Fruit fly (Drosophila melanogaster): Measurements from ENCODE around the gene CanB.

The CanB gene

DNA sequence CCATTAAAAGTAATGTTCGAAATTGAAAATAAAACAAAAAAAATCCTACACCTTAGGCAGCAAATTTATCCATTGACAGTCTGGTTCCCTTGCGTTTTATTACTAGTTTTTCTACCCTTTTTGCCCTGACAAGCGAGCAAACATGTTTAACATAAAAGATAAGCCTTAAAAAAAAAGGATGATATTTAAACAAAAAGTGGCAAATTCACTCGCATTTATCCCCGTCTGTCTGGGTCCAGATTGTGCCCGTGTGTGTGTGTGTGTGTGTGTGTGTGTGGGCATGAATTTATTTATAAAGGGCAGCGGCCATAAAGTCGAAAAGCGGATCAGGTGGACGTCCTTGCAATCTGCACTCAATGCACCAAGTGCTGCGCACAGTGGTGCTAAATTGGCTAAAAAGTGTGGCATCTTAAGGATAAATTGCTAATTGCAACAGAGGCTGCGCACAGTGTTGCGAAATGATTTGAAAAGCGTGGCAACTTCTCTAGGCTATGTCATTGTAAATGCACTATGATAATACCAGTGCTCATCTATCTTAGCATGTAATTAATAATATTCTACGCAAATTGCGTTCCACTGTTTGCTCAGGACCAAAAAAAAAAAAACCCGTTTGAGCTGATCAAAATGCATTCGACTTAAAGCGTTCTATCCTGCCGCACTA is 31.5 kb upstream of the CanB start (continued):
- TF ChIP-seq ss (GFP tag; optimal IDR thresholded peaks at IDR 0.05), result peak; percentile 45 to 71
- TF ChIP-seq CG32006 (GFP tag; optimal IDR thresholded peaks at IDR 0.05), result no peak
- TF ChIP-seq CG6163 (GFP tag; IDR thresholded peaks at IDR 0.05), result 0 out of 3 replicates have a peak, but pooled peaks have one; percentile 67
- no peak for TF ChIP-seq dac (GFP tag; optimal IDR thresholded peaks at IDR 0.05)
- peak; percentile 48 for TF ChIP-seq CG10631 (GFP tag; optimal IDR thresholded peaks at IDR 0.05)
- peak; percentile 12 for TF ChIP-seq net (GFP tag; optimal IDR thresholded peaks at IDR 0.05)
- TF ChIP-seq vri (GFP tag; optimal IDR thresholded peaks at IDR 0.05), result no peak
- TF ChIP-seq CG6808 (GFP tag; optimal IDR thresholded peaks at IDR 0.05), result peak; percentile 66
- TF ChIP-seq svp (GFP tag), result no peak
- TF ChIP-seq Lpt (GFP tag; optimal IDR thresholded peaks at IDR 0.05), result no peak
- peak; percentile 53 for TF ChIP-seq CG6792 (GFP tag; optimal IDR thresholded peaks at IDR 0.05)
- peak; percentile 9 for TF ChIP-seq CG31627 (GFP tag; optimal IDR thresholded peaks at IDR 0.05)
- TF ChIP-seq dsx (GFP tag; optimal IDR thresholded peaks at IDR 0.05; ENCODE audit: poor library complexity, severe bottlenecking), result peak; percentile 3

DNA sequence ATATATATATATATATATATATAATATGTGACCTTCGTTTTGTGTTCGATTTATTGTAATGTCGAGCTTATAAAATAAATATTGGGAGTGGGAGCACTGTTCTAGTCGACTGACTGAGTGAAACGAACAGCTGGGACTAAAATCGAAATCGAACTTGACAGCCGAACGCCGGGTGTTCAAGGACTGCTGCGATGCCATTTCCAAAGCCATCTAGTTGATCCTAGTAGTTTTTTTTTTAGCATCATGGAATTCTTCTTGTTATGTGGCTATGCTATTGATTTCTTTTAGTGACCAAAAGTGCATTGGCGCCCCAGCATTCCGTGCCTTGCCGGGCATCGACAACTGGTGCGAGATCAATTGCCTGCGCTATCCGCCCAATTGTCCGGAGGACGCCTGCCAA is 26.7 kb upstream of the CanB start, which contains the start of gene CG3323:
TSS of gene CG3323 (minus strand) at position 101 of the 400 bp plus-strand sequence.
- no peak for TF ChIP-seq Sox15 (GFP tag; optimal IDR thresholded peaks at IDR 0.05)
- no peak for TF ChIP-seq Hr38 (GFP tag; optimal IDR thresholded peaks at IDR 0.05)
- TF ChIP-seq Met (GFP tag; optimal IDR thresholded peaks at IDR 0.05), result no peak
- no peak for TF ChIP-seq fkh (GFP tag; optimal IDR thresholded peaks at IDR 0.05)
- no peak for TF ChIP-seq spab (GFP tag; optimal IDR thresholded peaks at IDR 0.05)
- TF ChIP-seq Eip78C (GFP tag), result no peak
- TF ChIP-seq Gug (GFP tag; IDR thresholded peaks at IDR 0.05), result no peak
- no peak for TF ChIP-seq achi (GFP tag; optimal IDR thresholded peaks at IDR 0.05)
- TF ChIP-seq CG7368 (GFP tag; optimal IDR thresholded peaks at IDR 0.05), result no peak
- no peak for TF ChIP-seq CG6808 (GFP tag; optimal IDR thresholded peaks at IDR 0.05)
- no peak for TF ChIP-seq svp (GFP tag)

DNA sequence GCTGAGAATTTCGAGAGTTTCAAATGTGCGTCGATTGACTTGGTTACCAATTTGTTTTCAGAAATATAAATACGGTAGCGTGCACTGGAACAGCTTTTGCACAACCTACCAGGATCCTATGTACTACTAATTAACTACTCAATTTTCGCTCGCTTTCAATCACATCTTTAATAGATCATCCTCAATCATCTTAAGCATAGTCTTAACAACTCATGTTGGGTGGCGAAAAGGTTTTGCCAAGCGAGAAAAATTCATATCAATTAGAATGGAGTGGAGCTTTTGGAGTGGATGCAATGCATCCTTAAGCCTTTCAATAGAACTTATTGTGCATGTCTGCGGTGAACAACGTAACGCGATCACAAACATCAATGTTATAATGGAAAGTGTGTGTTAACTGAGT is 25.0 kb upstream of the CanB start, which contains the start of gene CG17764:
TSS of gene CG17764 (minus strand) at position 101 of the 400 bp plus-strand sequence.
- TF ChIP-seq Smox (GFP tag; optimal IDR thresholded peaks at IDR 0.05) (no peak), CG3032 (tag; optimal IDR thresholded peaks at IDR 0.05) (no peak), Gug (GFP tag; IDR thresholded peaks at IDR 0.05) (no peak)

DNA sequence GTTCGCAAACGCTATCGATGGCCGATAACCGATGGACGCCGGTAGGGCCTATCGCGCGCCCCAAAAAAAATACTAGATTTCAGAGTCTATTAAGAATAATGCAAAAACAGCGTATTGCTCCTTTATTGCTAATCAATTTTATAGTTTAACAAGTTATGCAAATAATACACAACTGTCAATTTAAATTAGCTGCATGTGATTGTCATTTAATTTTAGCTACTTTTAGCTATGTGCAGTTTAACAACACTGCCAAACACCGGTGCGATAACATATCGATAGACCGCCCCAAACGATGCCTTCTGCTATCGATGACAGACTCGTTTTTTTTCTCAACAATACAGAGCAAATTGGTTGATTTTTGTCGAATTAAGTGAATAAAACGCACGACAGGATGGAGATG is 23.3 kb upstream of the CanB start, which contains the start of the genes Cdk7 and snf:
TSS of gene Cdk7 (minus strand) at position 21 of the 400 bp plus-strand sequence.
TSS of gene snf (plus strand) at position 280 of the 400 bp plus-strand sequence.
- TF ChIP-seq topi (GFP tag; optimal IDR thresholded peaks at IDR 0.05), result no peak
- peak; percentile 25 for TF ChIP-seq CG3919 (GFP tag; optimal IDR thresholded peaks at IDR 0.05)
- TF ChIP-seq Eip78C (GFP tag), result peak; percentile 20
- no peak for TF ChIP-seq CG32006 (GFP tag; optimal IDR thresholded peaks at IDR 0.05)
- TF ChIP-seq OdsH (GFP tag; optimal IDR thresholded peaks at IDR 0.05), result no peak
- no peak for TF ChIP-seq CG15336 (GFP tag; IDR thresholded peaks at IDR 0.05)
- no peak for TF ChIP-seq eg (GFP tag; IDR thresholded peaks at IDR 0.05)
- TF ChIP-seq pdm3 (GFP tag; optimal IDR thresholded peaks at IDR 0.05), result no peak
- no peak for TF ChIP-seq svp (GFP tag)
- no peak for TF ChIP-seq CG3032 (tag; optimal IDR thresholded peaks at IDR 0.05)
- TF ChIP-seq CG10631 (GFP tag; optimal IDR thresholded peaks at IDR 0.05), result peak; percentile 27
- TF ChIP-seq CG11762 (GFP tag; optimal IDR thresholded peaks at IDR 0.05; ENCODE audit: insufficient read depth), result no peak
- TF ChIP-seq Ets96B (tag; optimal IDR thresholded peaks at IDR 0.05), result no peak
- no peak for TF ChIP-seq CG8119 (GFP tag; IDR thresholded peaks at IDR 0.05)
- no peak for TF ChIP-seq dsx (GFP tag; optimal IDR thresholded peaks at IDR 0.05; ENCODE audit: poor library complexity, severe bottlenecking)
- no peak for TF ChIP-seq fd59A (GFP tag; optimal IDR thresholded peaks at IDR 0.05)
- no peak for TF ChIP-seq CG6163 (GFP tag; IDR thresholded peaks at IDR 0.05)
- peak; percentile 42 for TF ChIP-seq esn (GFP tag; optimal IDR thresholded peaks at IDR 0.05)
- no peak for TF ChIP-seq Met (GFP tag; optimal IDR thresholded peaks at IDR 0.05)
- TF ChIP-seq CG6808 (GFP tag; optimal IDR thresholded peaks at IDR 0.05), result no peak
- no peak for TF ChIP-seq Gug (GFP tag; IDR thresholded peaks at IDR 0.05)
- TF ChIP-seq Lpt (GFP tag; optimal IDR thresholded peaks at IDR 0.05), result no peak
- peak; percentile 44 for TF ChIP-seq CG31627 (GFP tag; optimal IDR thresholded peaks at IDR 0.05)
- TF ChIP-seq acj6 (GFP tag; optimal IDR thresholded peaks at IDR 0.05), result peak; percentile 16
- TF ChIP-seq Eip93F (GFP tag; optimal IDR thresholded peaks at IDR 0.05), result no peak
- no peak for TF ChIP-seq ss (GFP tag; optimal IDR thresholded peaks at IDR 0.05)
- TF ChIP-seq Eip75B (GFP tag; optimal IDR thresholded peaks at IDR 0.05), result no peak
- TF ChIP-seq Sox102F (GFP tag; optimal IDR thresholded peaks at IDR 0.05), result no peak
- TF ChIP-seq Ets21C (GFP tag; optimal IDR thresholded peaks at IDR 0.05), result no peak
- TF ChIP-seq lz (GFP tag; optimal IDR thresholded peaks at IDR 0.05), result peak; percentile 42
- no peak for TF ChIP-seq Hr38 (GFP tag; optimal IDR thresholded peaks at IDR 0.05)
- TF ChIP-seq CG10669 (GFP tag; optimal IDR thresholded peaks at IDR 0.05), result no peak
- no peak for TF ChIP-seq fkh (GFP tag; optimal IDR thresholded peaks at IDR 0.05)
- no peak for TF ChIP-seq CG16779 (tag; optimal IDR thresholded peaks at IDR 0.05)
